Fruit fly (Drosophila melanogaster): ENCODE data around the gene ScsbetaG.

Gene ScsbetaG

dm6 chr3L:5610582-5610981 is 47.1 kb upstream of the ScsbetaG start:
- no peak for TF ChIP-seq rgr (GFP tag; optimal IDR thresholded peaks at IDR 0.05)
- peak; percentile 34 for TF ChIP-seq Dif (GFP tag; optimal IDR thresholded peaks at IDR 0.05; ENCODE audit: partially characterized antibody)
- no peak for TF ChIP-seq Hr78 (GFP tag; optimal IDR thresholded peaks at IDR 0.05)
- no peak for TF ChIP-seq usp (GFP tag; optimal IDR thresholded peaks at IDR 0.05)

dm6 chr3L:5609493-5609892 is 46.0 kb upstream of the ScsbetaG start:
- TF ChIP-seq CG32264 (GFP tag; optimal IDR thresholded peaks at IDR 0.05) (no peak), Hnf4 (GFP tag; optimal IDR thresholded peaks at IDR 0.05) (no peak), brk (GFP tag; optimal IDR thresholded peaks at IDR 0.05) (no peak), ey (GFP tag; optimal IDR thresholded peaks at IDR 0.05) (no peak), CrebA (GFP tag; optimal IDR thresholded peaks at IDR 0.05; ENCODE audit: borderline replicate concordance) (no peak), sv (GFP tag; optimal IDR thresholded peaks at IDR 0.05) (no peak), psq (GFP tag; optimal IDR thresholded peaks at IDR 0.05) (no peak), h (GFP tag; optimal IDR thresholded peaks at IDR 0.05) (no peak), foxo (GFP tag; optimal IDR thresholded peaks at IDR 0.05) (no peak), lola (GFP tag; optimal IDR thresholded peaks at IDR 0.05) (no peak), pan (optimal IDR thresholded peaks at IDR 0.05) (no peak), sage (GFP tag; optimal IDR thresholded peaks at IDR 0.05) (no peak), Abd-B (GFP tag; optimal IDR thresholded peaks at IDR 0.05) (no peak), CG9705 (GFP tag; optimal IDR thresholded peaks at IDR 0.05) (no peak), dmrt93B (GFP tag; optimal IDR thresholded peaks at IDR 0.05) (no peak), woc (GFP tag; optimal IDR thresholded peaks at IDR 0.05) (no peak), rgr (GFP tag; optimal IDR thresholded peaks at IDR 0.05) (no peak)

- no peak for TF ChIP-seq pan (optimal IDR thresholded peaks at IDR 0.05)
- no peak for TF ChIP-seq sv (GFP tag; optimal IDR thresholded peaks at IDR 0.05)
- no peak for TF ChIP-seq fru (GFP tag; optimal IDR thresholded peaks at IDR 0.05)
- no peak for TF ChIP-seq usp (GFP tag; optimal IDR thresholded peaks at IDR 0.05)
- no peak for TF ChIP-seq OdsH (GFP tag; optimal IDR thresholded peaks at IDR 0.05)
- TF ChIP-seq Hr78 (GFP tag; optimal IDR thresholded peaks at IDR 0.05): no peak
- TF ChIP-seq Myc (optimal IDR thresholded peaks at IDR 0.05): no peak
- no peak for TF ChIP-seq HLH106 (tag; optimal IDR thresholded peaks at IDR 0.05)
- no peak for TF ChIP-seq GATAd (GFP tag; optimal IDR thresholded peaks at IDR 0.05)
These were observed 45.4 kb upstream of the ScsbetaG start for dm6 chr3L:5608786-5609370.

dm6 chr3L:5608128-5608527 is 44.6 kb upstream of the ScsbetaG start, which contains the start of gene Eaf6:
Gene Eaf6, minus strand, starts transcription at chr3L:5608300.
- TF ChIP-seq Myc (optimal IDR thresholded peaks at IDR 0.05): peak; percentile 44
- TF ChIP-seq Vsx2 (GFP tag; optimal IDR thresholded peaks at IDR 0.05; ENCODE audit: partially characterized antibody): peak; percentile 92
- TF ChIP-seq N (GFP tag; optimal IDR thresholded peaks at IDR 0.05): no peak

- TF ChIP-seq Dif (GFP tag; optimal IDR thresholded peaks at IDR 0.05; ENCODE audit: partially characterized antibody) (no peak), Myc (optimal IDR thresholded peaks at IDR 0.05) (no peak), brk (GFP tag; optimal IDR thresholded peaks at IDR 0.05) (no peak), lola (GFP tag; optimal IDR thresholded peaks at IDR 0.05) (no peak), sage (GFP tag; optimal IDR thresholded peaks at IDR 0.05) (no peak), rgr (GFP tag; optimal IDR thresholded peaks at IDR 0.05) (no peak), OdsH (GFP tag; optimal IDR thresholded peaks at IDR 0.05) (no peak), GATAd (GFP tag; optimal IDR thresholded peaks at IDR 0.05) (no peak), Hnf4 (GFP tag; optimal IDR thresholded peaks at IDR 0.05) (no peak), dmrt93B (GFP tag; optimal IDR thresholded peaks at IDR 0.05) (no peak), pan (optimal IDR thresholded peaks at IDR 0.05) (no peak), Sp1 (GFP tag; optimal IDR thresholded peaks at IDR 0.05) (no peak)
These were observed 41.0 kb upstream of the ScsbetaG start, which contains the start of gene mthl2 for dm6 chr3L:5604490-5604889. Gene mthl2, plus strand, starts transcription at chr3L:5604790.

dm6 chr3L:5603860-5604415 is 40.4 kb upstream of the ScsbetaG start, which contains the start of gene TM9SF3:
Gene TM9SF3, minus strand, starts transcription at chr3L:5603979.
- no peak for TF ChIP-seq br (GFP tag; optimal IDR thresholded peaks at IDR 0.05)
- TF ChIP-seq h (GFP tag; optimal IDR thresholded peaks at IDR 0.05): no peak
- no peak for TF ChIP-seq Dfd (GFP tag; optimal IDR thresholded peaks at IDR 0.05)
- no peak for TF ChIP-seq sv (GFP tag; optimal IDR thresholded peaks at IDR 0.05)
- TF ChIP-seq Rel (GFP tag; optimal IDR thresholded peaks at IDR 0.05): no peak
- no peak for TF ChIP-seq Rel (tag; optimal IDR thresholded peaks at IDR 0.05)
- TF ChIP-seq Dif (GFP tag; optimal IDR thresholded peaks at IDR 0.05; ENCODE audit: partially characterized antibody): no peak
- TF ChIP-seq CG9705 (GFP tag; optimal IDR thresholded peaks at IDR 0.05): no peak
- no peak for TF ChIP-seq sage (GFP tag; optimal IDR thresholded peaks at IDR 0.05)
- TF ChIP-seq foxo (GFP tag; optimal IDR thresholded peaks at IDR 0.05): no peak
- no peak for TF ChIP-seq GATAd (GFP tag; optimal IDR thresholded peaks at IDR 0.05)
- TF ChIP-seq Jra (GFP tag; optimal IDR thresholded peaks at IDR 0.05): no peak
- TF ChIP-seq HLH106 (tag; optimal IDR thresholded peaks at IDR 0.05): peak; percentile 17
- TF ChIP-seq ey (GFP tag; optimal IDR thresholded peaks at IDR 0.05): no peak
- no peak for TF ChIP-seq rgr (GFP tag; optimal IDR thresholded peaks at IDR 0.05)
- TF ChIP-seq dsf (GFP tag; optimal IDR thresholded peaks at IDR 0.05; ENCODE audit: borderline replicate concordance): peak; percentile 47
- TF ChIP-seq Mio (GFP tag; optimal IDR thresholded peaks at IDR 0.05): no peak
- no peak for TF ChIP-seq dmrt93B (GFP tag; optimal IDR thresholded peaks at IDR 0.05)
- peak; percentile 18 for TF ChIP-seq fru (GFP tag; optimal IDR thresholded peaks at IDR 0.05)
- TF ChIP-seq psq (GFP tag; optimal IDR thresholded peaks at IDR 0.05): peak; percentile 11
- TF ChIP-seq N (GFP tag; optimal IDR thresholded peaks at IDR 0.05): no peak
- TF ChIP-seq usp (GFP tag; optimal IDR thresholded peaks at IDR 0.05): no peak
- TF ChIP-seq Abd-B (GFP tag; optimal IDR thresholded peaks at IDR 0.05): no peak
- no peak for TF ChIP-seq Sp1 (GFP tag; optimal IDR thresholded peaks at IDR 0.05)
- TF ChIP-seq brk (GFP tag; optimal IDR thresholded peaks at IDR 0.05): no peak
- TF ChIP-seq Hr78 (GFP tag; optimal IDR thresholded peaks at IDR 0.05): no peak
- TF ChIP-seq pan (optimal IDR thresholded peaks at IDR 0.05): no peak
- TF ChIP-seq Vsx2 (GFP tag; optimal IDR thresholded peaks at IDR 0.05; ENCODE audit: partially characterized antibody): no peak
- TF ChIP-seq Hnf4 (GFP tag; optimal IDR thresholded peaks at IDR 0.05): peak; percentile 20

Measured in whole organism, wandering third instar larva.